Worm (Caenorhabditis elegans) whole organism, early embryonic: ENCODE measurements around the gene T23G7.3.

Experiments
- F13C5.2 ChIP-seq: sonication (generic microtip); optimal IDR thresholded peaks from 2 replicates; lab custom pipeline; 2017; ENCODE audit warnings: mild to moderate bottlenecking, missing genetic modification characterization, inconsistent platforms, missing compliant biosample characterization
- aly-1 ChIP-seq: sonication (generic microtip); optimal IDR thresholded peaks from 2 replicates; lab custom pipeline; 2016; ENCODE audit warnings: missing genetic modification characterization, missing compliant biosample characterization
- ama-1 ChIP-seq: fragments of 150-350 bp; optimal IDR thresholded peaks from 2 replicates; lab custom pipeline; 2014
- ceh-36 ChIP-seq: sonication (generic microtip); optimal IDR thresholded peaks from 2 replicates; lab custom pipeline; 2016; ENCODE audit warnings: missing genetic modification characterization, inconsistent platforms, missing compliant biosample characterization
- ets-7 ChIP-seq: sonication (generic microtip); optimal IDR thresholded peaks from 2 replicates; lab custom pipeline; 2016; ENCODE audit warnings: missing genotype, missing genetic modification characterization, missing compliant biosample characterization
- flt-1 ChIP-seq: fragments of 200-800 bp; sonication (Bioruptor generic); IDR thresholded peaks from 2 replicates; pipeline ENCODE4 v1.3.6; 2022; ENCODE audit warnings: missing genetic modification characterization, missing compliant biosample characterization
- hmbx-1 ChIP-seq: sonication (generic microtip); optimal IDR thresholded peaks from 2 replicates; lab custom pipeline; 2016; ENCODE audit warnings: mild to moderate bottlenecking, missing genetic modification characterization, missing compliant biosample characterization
- hnd-1 ChIP-seq: sonication (generic microtip); optimal IDR thresholded peaks from 2 replicates; lab custom pipeline; 2016; ENCODE audit warnings: missing genetic modification characterization, missing compliant biosample characterization
- pes-1 ChIP-seq: fragments of 200-800 bp; sonication (Bioruptor generic); IDR thresholded peaks from 2 replicates; pipeline ENCODE4 v1.3.6; 2022; ENCODE audit warnings: missing genetic modification reagents, missing genetic modification characterization, missing compliant biosample characterization
- scrt-1 ChIP-seq: fragments of 200-800 bp; sonication (Bioruptor generic); IDR thresholded peaks from 2 replicates; pipeline ENCODE4 v1.3.6; 2022; ENCODE audit warnings: missing genetic modification characterization, missing compliant biosample characterization
- sea-1 ChIP-seq: fragments of 200-800 bp; sonication (Bioruptor generic); conservative IDR thresholded peaks from 2 replicates; pipeline ENCODE4 v1.3.6; 2022; ENCODE audit warnings: missing genetic modification characterization, missing compliant biosample characterization
- tbx-11 ChIP-seq: fragments of 200-800 bp; sonication (Bioruptor generic); IDR thresholded peaks from 2 replicates; pipeline ENCODE4 v1.3.6; 2022; ENCODE audit warnings: missing genetic modification characterization, missing compliant biosample characterization
- tbx-37 ChIP-seq: fragments of 200-800 bp; sonication (Bioruptor generic); conservative IDR thresholded peaks from 2 replicates; pipeline ENCODE4 v1.3.6; 2022; ENCODE audit warnings: missing genetic modification reagents, missing genetic modification characterization, missing compliant biosample characterization
- tra-4 ChIP-seq: sonication (generic microtip); optimal IDR thresholded peaks from 2 replicates; lab custom pipeline; 2017; ENCODE audit warnings: missing genetic modification characterization, missing compliant biosample characterization

- TF ChIP-seq ama-1 (lab: Kevin White, UChicago), result no peak
- TF ChIP-seq tbx-37 (GFP tag; lab: Robert Waterston, UW), result no peak
- no peak for TF ChIP-seq F13C5.2 (tag; lab: Kevin White, UChicago)
- TF ChIP-seq ets-7, result no peak
- no peak for TF ChIP-seq aly-1 (tag; lab: Kevin White, UChicago)
- TF ChIP-seq scrt-1 (GFP tag; lab: Robert Waterston, UW), result no peak
- TF ChIP-seq tra-4, result no peak
- no peak for TF ChIP-seq flt-1 (GFP tag; lab: Robert Waterston, UW)
- no peak for TF ChIP-seq sea-1 (GFP tag; lab: Robert Waterston, UW)
- no peak for TF ChIP-seq tbx-11
- TF ChIP-seq ceh-36 (tag; lab: Kevin White, UChicago), result no peak
- TF ChIP-seq pes-1 (GFP tag; lab: Robert Waterston, UW), result no peak
- no peak for TF ChIP-seq hnd-1 (tag; lab: Kevin White, UChicago)
- TF ChIP-seq hmbx-1 (tag; lab: Kevin White, UChicago), result no peak
Measured at ce11 chrII:9188380-9188779, 20.8 kb upstream of the T23G7.3 start, which contains the start of gene sym-2.
